Worm (Caenorhabditis elegans): ENCODE results near the gene cbs-2.

The cbs-2 gene

ce11 chrII:2215512-2215911 is 7.9 kb downstream of the cbs-2 start:
- TF ChIP-seq nhr-12 (tag; optimal IDR thresholded peaks at IDR 0.05) (no peak), elt-1 (tag; optimal IDR thresholded peaks at IDR 0.05) (no peak), peb-1 (tag; optimal IDR thresholded peaks at IDR 0.05) (no peak), sma-9 (GFP tag; optimal IDR thresholded peaks at IDR 0.05) (no peak), sma-9 (tag; optimal IDR thresholded peaks at IDR 0.05) (no peak), lin-13 (GFP tag; optimal IDR thresholded peaks at IDR 0.05) (no peak), skn-1 (tag; optimal IDR thresholded peaks at IDR 0.05) (no peak), gmeb-1 (tag; optimal IDR thresholded peaks at IDR 0.05) (no peak), nhr-237 (tag; optimal IDR thresholded peaks at IDR 0.05) (no peak), C34F6.9 (tag; optimal IDR thresholded peaks at IDR 0.05) (no peak), nhr-10 (tag; optimal IDR thresholded peaks at IDR 0.05) (no peak), ceh-16 (tag; optimal IDR thresholded peaks at IDR 0.05) (no peak), nhr-21 (tag; optimal IDR thresholded peaks at IDR 0.05) (no peak)

ce11 chrII:2207812-2208211 is 15.6 kb downstream of the cbs-2 start, which contains the start of gene Y59C2A.1:
Gene Y59C2A.1, plus strand, starts transcription at chrII:2208112.
- no peak for TF ChIP-seq nhr-237 (tag; optimal IDR thresholded peaks at IDR 0.05)
- no peak for TF ChIP-seq mab-5 (tag; optimal IDR thresholded peaks at IDR 0.05)
- no peak for TF ChIP-seq ztf-11 (tag; optimal IDR thresholded peaks at IDR 0.05)
- no peak for TF ChIP-seq nhr-25 (tag; optimal IDR thresholded peaks at IDR 0.05)
- no peak for TF ChIP-seq mdl-1 (tag; optimal IDR thresholded peaks at IDR 0.05)
- no peak for TF ChIP-seq lsy-2 (tag; optimal IDR thresholded peaks at IDR 0.05)
- no peak for TF ChIP-seq alr-1 (tag; optimal IDR thresholded peaks at IDR 0.05)
- no peak for TF ChIP-seq crh-2 (tag; optimal IDR thresholded peaks at IDR 0.05)
- no peak for TF ChIP-seq lin-13 (GFP tag; optimal IDR thresholded peaks at IDR 0.05)
- TF ChIP-seq gmeb-1 (tag; optimal IDR thresholded peaks at IDR 0.05): no peak
- TF ChIP-seq lin-39 (tag; optimal IDR thresholded peaks at IDR 0.05): no peak
- TF ChIP-seq ceh-16 (tag; optimal IDR thresholded peaks at IDR 0.05): no peak
- no peak for TF ChIP-seq ztf-4 (tag; optimal IDR thresholded peaks at IDR 0.05)
- TF ChIP-seq blmp-1 (tag; optimal IDR thresholded peaks at IDR 0.05; ENCODE audit: insufficient read depth): no peak
- no peak for TF ChIP-seq F13H6.1 (tag; optimal IDR thresholded peaks at IDR 0.05)
- no peak for TF ChIP-seq sma-9 (GFP tag; optimal IDR thresholded peaks at IDR 0.05)
- no peak for TF ChIP-seq sma-9 (tag; optimal IDR thresholded peaks at IDR 0.05)
- no peak for TF ChIP-seq nhr-10 (tag; optimal IDR thresholded peaks at IDR 0.05)
- TF ChIP-seq nhr-129 (tag; optimal IDR thresholded peaks at IDR 0.05): no peak
- no peak for TF ChIP-seq elt-3 (tag; optimal IDR thresholded peaks at IDR 0.05)

ce11 chrII:2206064-2206722 is 17.2 kb downstream of the cbs-2 start:
- TF ChIP-seq nhr-237 (tag; optimal IDR thresholded peaks at IDR 0.05) (no peak), fos-1 (tag; optimal IDR thresholded peaks at IDR 0.05) (no peak), ceh-16 (tag; optimal IDR thresholded peaks at IDR 0.05) (no peak), ztf-4 (tag; optimal IDR thresholded peaks at IDR 0.05) (no peak), ztf-11 (tag; optimal IDR thresholded peaks at IDR 0.05) (no peak), lsy-2 (tag; optimal IDR thresholded peaks at IDR 0.05) (no peak), lin-11 (tag; optimal IDR thresholded peaks at IDR 0.05) (no peak), egl-27 (tag; optimal IDR thresholded peaks at IDR 0.05) (no peak), peb-1 (tag; optimal IDR thresholded peaks at IDR 0.05) (no peak)

- TF ChIP-seq nhr-129 (tag; optimal IDR thresholded peaks at IDR 0.05): peak; percentile 29
- TF ChIP-seq snpc-4 (tag; optimal IDR thresholded peaks at IDR 0.05): no peak
- TF ChIP-seq mbf-1 (tag; optimal IDR thresholded peaks at IDR 0.05): no peak
- no peak for TF ChIP-seq nhr-11 (tag; optimal IDR thresholded peaks at IDR 0.05)
- TF ChIP-seq ztf-4 (tag; optimal IDR thresholded peaks at IDR 0.05): no peak
- TF ChIP-seq crh-2 (tag; optimal IDR thresholded peaks at IDR 0.05): peak; percentile 8
- TF ChIP-seq mdl-1 (tag; optimal IDR thresholded peaks at IDR 0.05): no peak
- peak; percentile 92 for TF ChIP-seq gmeb-1 (tag; optimal IDR thresholded peaks at IDR 0.05)
- TF ChIP-seq lsy-2 (tag; optimal IDR thresholded peaks at IDR 0.05): peak in 1 of 2 experiments; percentile 71
- peak; percentile 53 for TF ChIP-seq lin-13 (GFP tag; optimal IDR thresholded peaks at IDR 0.05)
- no peak for TF ChIP-seq nhr-6 (tag; optimal IDR thresholded peaks at IDR 0.05)
- peak; percentile 56 for TF ChIP-seq unc-55 (GFP tag; optimal IDR thresholded peaks at IDR 0.05)
- TF ChIP-seq dmd-4 (tag; optimal IDR thresholded peaks at IDR 0.05): no peak
- TF ChIP-seq C34F6.9 (tag; optimal IDR thresholded peaks at IDR 0.05): peak; percentile 27
These were observed 19.3 kb downstream of the cbs-2 start, which contains the start of gene Y59C2A.2 for ce11 chrII:2204077-2204476. Gene Y59C2A.2, minus strand, starts transcription at chrII:2204137.

Measured in whole organism, L2 larva.